Fruit fly (Drosophila melanogaster) whole organism, embryonic: ENCODE data around the gene Ac76E.

Experiments used
- B-H1 ChIP-seq: fragments of 200-800 bp; sonication (Bioruptor generic); IDR thresholded peaks from 3 replicates; pipeline ENCODE4 v1.3.6; 2022; ENCODE audit warnings: missing biosample characterization, missing genetic modification characterization
- CG10274 ChIP-seq: fragments of 200-800 bp; sonication (Bioruptor generic); optimal IDR thresholded peaks from 3 replicates; lab custom pipeline; 2017; ENCODE audit warnings: missing biosample characterization, mild to moderate bottlenecking, missing genetic modification characterization
- CG10366 ChIP-seq: fragments of 200-800 bp; sonication (Bioruptor generic); IDR thresholded peaks from 2 replicates; pipeline ENCODE4 v1.3.6; 2022; ENCODE audit warnings: missing biosample characterization, missing genetic modification characterization
- CG10543 ChIP-seq: fragments of 200-800 bp; sonication (Bioruptor generic); optimal IDR thresholded peaks from 3 replicates; lab custom pipeline; 2017; ENCODE audit warnings: missing biosample characterization, mild to moderate bottlenecking, missing genetic modification characterization, moderate library complexity
- CG11085 ChIP-seq: fragments of 200-800 bp; sonication (Bioruptor generic); IDR thresholded peaks from 2 replicates; pipeline ENCODE4 v1.3.6; 2022; ENCODE audit warnings: missing biosample characterization, missing genetic modification characterization
- CG11695 ChIP-seq: fragments of 200-800 bp; sonication (Bioruptor generic); IDR thresholded peaks from 3 replicates; pipeline ENCODE4 v1.3.6; 2022; ENCODE audit warnings: missing biosample characterization, missing genetic modification characterization
- CG11723 ChIP-seq: fragments of 200-800 bp; sonication (Bioruptor generic); optimal IDR thresholded peaks from 2 replicates; lab custom pipeline; 2017; ENCODE audit warnings: missing biosample characterization, mild to moderate bottlenecking, missing genetic modification characterization
- CG12744 ChIP-seq: fragments of 200-800 bp; sonication (Bioruptor generic); optimal IDR thresholded peaks from 2 replicates; lab custom pipeline; 2016; ENCODE audit warnings: missing biosample characterization, missing genetic modification characterization
- CG13296 ChIP-seq: fragments of 200-800 bp; sonication (Bioruptor generic); optimal IDR thresholded peaks from 3 replicates; lab custom pipeline; 2018; ENCODE audit warnings: missing biosample characterization, mild to moderate bottlenecking, missing genetic modification characterization
- CG15073 ChIP-seq: fragments of 200-800 bp; sonication (Bioruptor generic); optimal IDR thresholded peaks from 2 replicates; lab custom pipeline; 2016; ENCODE audit warnings: missing biosample characterization, missing genetic modification characterization
- CG15601 ChIP-seq: fragments of 200-800 bp; sonication (Bioruptor generic); optimal IDR thresholded peaks from 3 replicates; lab custom pipeline; 2019; ENCODE audit warnings: missing biosample characterization, mild to moderate bottlenecking, missing genetic modification characterization, moderate library complexity
- CG1602 ChIP-seq: fragments of 200-800 bp; sonication (Bioruptor generic); optimal IDR thresholded peaks from 3 replicates; lab custom pipeline; 2016; ENCODE audit warnings: missing biosample characterization, missing genetic modification characterization
- CG16815 ChIP-seq: fragments of 200-800 bp; sonication (Bioruptor generic); optimal IDR thresholded peaks from 3 replicates; lab custom pipeline; 2017; ENCODE audit warnings: missing biosample characterization, mild to moderate bottlenecking, missing genetic modification characterization
- CG17385 ChIP-seq: fragments of 200-800 bp; sonication (Bioruptor generic); optimal IDR thresholded peaks from 3 replicates; lab custom pipeline; 2018; ENCODE audit warnings: missing biosample characterization, mild to moderate bottlenecking, missing genetic modification characterization
- CG2202 ChIP-seq: fragments of 200-800 bp; sonication (Bioruptor generic); optimal IDR thresholded peaks from 2 replicates; lab custom pipeline; 2018; ENCODE audit warnings: missing biosample characterization, mild to moderate bottlenecking, missing genetic modification characterization
- CG2875 ChIP-seq: fragments of 200-800 bp; sonication (Bioruptor generic); optimal IDR thresholded peaks from 2 replicates; lab custom pipeline; 2017; ENCODE audit warnings: missing biosample characterization, mild to moderate bottlenecking, missing genetic modification characterization, missing genetic modification reagents
- CG3163 ChIP-seq: fragments of 200-800 bp; sonication (Bioruptor generic); optimal IDR thresholded peaks from 3 replicates; lab custom pipeline; 2016; ENCODE audit warnings: missing biosample characterization, missing genetic modification characterization
- CG33213 ChIP-seq: fragments of 200-800 bp; sonication (Bioruptor generic); optimal IDR thresholded peaks from 3 replicates; lab custom pipeline; 2016; ENCODE audit warnings: missing biosample characterization, missing genetic modification characterization
- CG34422 ChIP-seq: fragments of 200-800 bp; sonication (Bioruptor generic); IDR thresholded peaks from 3 replicates; pipeline ENCODE4 v1.3.6; 2022; ENCODE audit warnings: missing biosample characterization, missing genetic modification characterization
- CG6689 ChIP-seq: fragments of 200-800 bp; sonication (Bioruptor generic); IDR thresholded peaks from 2 replicates; pipeline ENCODE4 v1.3.6; 2022; ENCODE audit warnings: missing biosample characterization, missing genetic modification characterization
- CG6854 ChIP-seq: fragments of 200-800 bp; sonication (Bioruptor generic); optimal IDR thresholded peaks from 3 replicates; lab custom pipeline; 2017; ENCODE audit warnings: missing biosample characterization, mild to moderate bottlenecking, missing genetic modification characterization
- CG7839 ChIP-seq: fragments of 200-800 bp; sonication (Bioruptor generic); optimal IDR thresholded peaks from 3 replicates; lab custom pipeline; 2018; ENCODE audit warnings: missing biosample characterization, mild to moderate bottlenecking, missing genetic modification characterization, moderate library complexity
- CG9215 ChIP-seq: fragments of 200-800 bp; sonication (Bioruptor generic); IDR thresholded peaks from 2 replicates; pipeline ENCODE4 v1.3.6; 2022; ENCODE audit warnings: missing biosample characterization, missing genetic modification characterization
- Camta ChIP-seq: fragments of 200-800 bp; sonication (Bioruptor generic); optimal IDR thresholded peaks from 2 replicates; lab custom pipeline; 2016; ENCODE audit warnings: missing biosample characterization, missing genetic modification characterization
- CoRest ChIP-seq: fragments of 200-800 bp; sonication (Bioruptor generic); optimal IDR thresholded peaks from 3 replicates; lab custom pipeline; 2018; ENCODE audit warnings: missing biosample characterization, mild to moderate bottlenecking, missing genetic modification characterization, moderate library complexity
- Dbx ChIP-seq: fragments of 200-800 bp; sonication (Bioruptor generic); IDR thresholded peaks from 3 replicates; pipeline ENCODE4 v1.3.6; 2022; ENCODE audit warnings: missing biosample characterization, missing genetic modification characterization
- Dref ChIP-seq: fragments of 200-800 bp; sonication (Bioruptor generic); IDR thresholded peaks from 2 replicates; pipeline ENCODE4 v1.3.6; 2022; ENCODE audit warnings: missing biosample characterization, missing genetic modification characterization
- Ets65A ChIP-seq: fragments of 200-800 bp; sonication (Bioruptor generic); peaks from one replicate; lab custom pipeline; 2016; ENCODE audit warnings: missing biosample characterization, missing genetic modification characterization
- HLH3B ChIP-seq: fragments of 200-800 bp; sonication (Bioruptor generic); IDR thresholded peaks from 2 replicates; pipeline ENCODE4 v1.3.6; 2022; ENCODE audit warnings: missing biosample characterization, missing genetic modification characterization
- HLHmδ ChIP-seq: fragments of 200-800 bp; sonication (Bioruptor generic); optimal IDR thresholded peaks from 2 replicates; lab custom pipeline; 2018; ENCODE audit warnings: missing biosample characterization, mild to moderate bottlenecking, missing genetic modification characterization, moderate library complexity
- Lim3 ChIP-seq: fragments of 200-800 bp; sonication (Bioruptor generic); IDR thresholded peaks from 2 replicates; pipeline ENCODE4 v1.3.6; 2022; ENCODE audit warnings: missing biosample characterization, missing genetic modification characterization
- Max ChIP-seq: fragments of 200-800 bp; sonication (Bioruptor generic); optimal IDR thresholded peaks from 2 replicates; lab custom pipeline; 2016; ENCODE audit warnings: missing biosample characterization, mild to moderate bottlenecking, missing genetic modification characterization
- Poxn ChIP-seq: fragments of 200-800 bp; sonication (Bioruptor generic); IDR thresholded peaks from 2 replicates; pipeline ENCODE4 v1.3.6; 2022; ENCODE audit warnings: missing biosample characterization, missing genetic modification characterization
- Rfx ChIP-seq: fragments of 200-800 bp; sonication (Bioruptor generic); IDR thresholded peaks from 2 replicates; pipeline ENCODE4 v1.3.6; 2022; ENCODE audit warnings: missing biosample characterization, missing genetic modification characterization
- ac ChIP-seq: fragments of 200-800 bp; sonication (Bioruptor generic); optimal IDR thresholded peaks from 3 replicates; lab custom pipeline; 2017; ENCODE audit warnings: missing biosample characterization, mild to moderate bottlenecking, missing genetic modification characterization
- al ChIP-seq: fragments of 200-800 bp; sonication (Bioruptor generic); IDR thresholded peaks from 2 replicates; pipeline ENCODE4 v1.3.6; 2022; ENCODE audit warnings: missing biosample characterization, missing genetic modification characterization
- cato ChIP-seq: fragments of 200-800 bp; sonication (Bioruptor generic); optimal IDR thresholded peaks from 2 replicates; lab custom pipeline; 2016; ENCODE audit warnings: missing biosample characterization, missing genetic modification characterization, borderline replicate concordance
- crc ChIP-seq: fragments of 200-800 bp; sonication (Bioruptor generic); optimal IDR thresholded peaks from 2 replicates; lab custom pipeline; 2016; ENCODE audit warnings: missing biosample characterization, missing genetic modification characterization
- ems ChIP-seq: fragments of 200-800 bp; sonication (Bioruptor generic); optimal IDR thresholded peaks from 3 replicates; lab custom pipeline; 2016; ENCODE audit warnings: missing biosample characterization, missing genetic modification characterization
- esg ChIP-seq: fragments of 200-800 bp; sonication (Bioruptor generic); conservative IDR thresholded peaks from 2 replicates; pipeline ENCODE4 v1.3.6; 2022; ENCODE audit warnings: missing biosample characterization, missing genetic modification characterization
- fru ChIP-seq: fragments of >200 bp; optimal IDR thresholded peaks from 2 replicates; lab custom pipeline; 2017
- gce ChIP-seq: fragments of 200-800 bp; sonication (Bioruptor generic); IDR thresholded peaks from 3 replicates; pipeline ENCODE4 v1.3.6; 2022; ENCODE audit warnings: missing biosample characterization, missing genetic modification characterization
- grn ChIP-seq: fragments of 200-800 bp; sonication (Bioruptor generic); optimal IDR thresholded peaks from 3 replicates; lab custom pipeline; 2017; ENCODE audit warnings: missing biosample characterization, missing genetic modification characterization
- h ChIP-seq: fragments of >200 bp; optimal IDR thresholded peaks from 2 replicates; lab custom pipeline; 2017
- hb ChIP-seq: fragments of 200-800 bp; sonication (Bioruptor generic); IDR thresholded peaks from 3 replicates; pipeline ENCODE4 v1.3.6; 2022; ENCODE audit warnings: missing biosample characterization, missing genetic modification characterization; ENCODE audit not compliant: partially characterized antibody
- kay ChIP-seq: fragments of 200-800 bp; sonication (Bioruptor generic); optimal IDR thresholded peaks from 2 replicates; lab custom pipeline; 2016; ENCODE audit warnings: missing biosample characterization, missing genetic modification characterization
- klu ChIP-seq: fragments of 200-800 bp; sonication (Bioruptor generic); IDR thresholded peaks from 2 replicates; pipeline ENCODE4 v1.3.6; 2022; ENCODE audit warnings: missing biosample characterization, missing genetic modification characterization
- mam ChIP-seq: fragments of 200-800 bp; sonication (Bioruptor generic); optimal IDR thresholded peaks from 3 replicates; lab custom pipeline; 2016; ENCODE audit warnings: missing biosample characterization, missing genetic modification characterization
- pfk ChIP-seq: fragments of 200-800 bp; sonication (Bioruptor generic); optimal IDR thresholded peaks from 2 replicates; lab custom pipeline; 2018; ENCODE audit warnings: missing biosample characterization, mild to moderate bottlenecking, missing genetic modification characterization, moderate library complexity
- pzg ChIP-seq: fragments of 200-800 bp; sonication (Bioruptor generic); optimal IDR thresholded peaks from 3 replicates; lab custom pipeline; 2018; ENCODE audit warnings: missing biosample characterization, mild to moderate bottlenecking, missing genetic modification characterization, moderate library complexity
- sens-2 ChIP-seq: fragments of 200-800 bp; sonication (Bioruptor generic); IDR thresholded peaks from 2 replicates; pipeline ENCODE4 v1.3.6; 2022; ENCODE audit warnings: missing biosample characterization, missing genetic modification characterization
- slp2 ChIP-seq: fragments of 200-800 bp; sonication (Bioruptor generic); optimal IDR thresholded peaks from 2 replicates; lab custom pipeline; 2016; ENCODE audit warnings: missing biosample characterization, missing genetic modification characterization
- vnd ChIP-seq: fragments of 200-800 bp; sonication (Bioruptor generic); IDR thresholded peaks from 3 replicates; pipeline ENCODE4 v1.3.6; 2022; ENCODE audit warnings: missing biosample characterization, missing genetic modification characterization; ENCODE audit not compliant: partially characterized antibody
- wdn ChIP-seq: fragments of 200-800 bp; sonication (Bioruptor generic); IDR thresholded peaks from 2 replicates; pipeline ENCODE4 v1.3.6; 2022; ENCODE audit warnings: missing biosample characterization, missing genetic modification characterization

Ac76E gene

dm6 chr3L:19914833-19915232, 24.3 kb upstream of the Ac76E start, which contains the start of gene Rpn1 (continued):
- TF ChIP-seq Lim3 (no peak), CG9215 (no peak), CG2202 (tag; lab: Kevin White, UChicago) (no peak), CG33213 (GFP tag; lab: Kevin White, UChicago) (peak; percentile 37), CG10274 (GFP tag; lab: Kevin White, UChicago) (no peak), CG11695 (GFP tag; lab: Robert Waterston, UW) (no peak), CoRest (tag; lab: Kevin White, UChicago) (no peak), CG6689 (GFP tag; lab: Robert Waterston, UW) (no peak), CG10543 (GFP tag; lab: Kevin White, UChicago) (no peak), HLHmδ (GFP tag; lab: Kevin White, UChicago) (no peak), CG17385 (GFP tag; lab: Kevin White, UChicago) (no peak), Poxn (GFP tag; lab: Robert Waterston, UW) (no peak), CG11723 (GFP tag; lab: Kevin White, UChicago) (no peak), Rfx (peak; percentile 60), CG7839 (tag; lab: Kevin White, UChicago) (no peak), ems (no peak), CG15073 (no peak), CG2875 (GFP tag; lab: Kevin White, UChicago) (no peak), B-H1 (no peak), CG3163 (GFP tag; lab: Kevin White, UChicago) (no peak), hb (GFP tag; lab: Robert Waterston, UW) (no peak), kay (GFP tag; lab: Kevin White, UChicago) (no peak), Dref (GFP tag; lab: Robert Waterston, UW) (peak; percentile 84), Dbx (GFP tag; lab: Robert Waterston, UW) (no peak), pzg (GFP tag; lab: Kevin White, UChicago) (peak; percentile 96), cato (no peak), CG11085 (no peak), sens-2 (no peak), klu (no peak), CG12744 (GFP tag; lab: Kevin White, UChicago) (no peak), CG34422 (GFP tag; lab: Robert Waterston, UW) (no peak), CG13296 (no peak), gce (GFP tag; lab: Robert Waterston, UW) (no peak), pfk (GFP tag; lab: Kevin White, UChicago) (no peak), crc (GFP tag; lab: Kevin White, UChicago) (no peak), fru (lab: Kevin White, UChicago) (no peak), esg (no peak), vnd (0 out of 3 replicates have a peak, but pooled peaks have one; percentile 33), Max (no peak), Ets65A (GFP tag; lab: Kevin White, UChicago) (peak; percentile 86), CG10366 (no peak), CG6854 (GFP tag; lab: Kevin White, UChicago) (no peak), HLH3B (no peak), Camta (GFP tag; lab: Kevin White, UChicago) (no peak), grn (no peak), al (no peak), ac (GFP tag; lab: Kevin White, UChicago) (no peak), CG15601 (peak; percentile 43), CG16815 (GFP tag; lab: Kevin White, UChicago) (no peak), CG1602 (GFP tag; lab: Kevin White, UChicago) (no peak), mam (peak; percentile 39), h (lab: Kevin White, UChicago) (no peak), slp2 (no peak), wdn (GFP tag; lab: Robert Waterston, UW) (no peak)
